Fruit fly (Drosophila melanogaster) Kc167 (cell line): ENCODE measurements around the gene CG34428.

Source experiments
- Myc ChIP-seq: fragments of >200 bp; optimal IDR thresholded peaks from 2 replicates; lab custom pipeline; 2017; ENCODE audit warnings: missing external identifiers
- Sin3A ChIP-seq: fragments of >200 bp; optimal IDR thresholded peaks from 2 replicates; lab custom pipeline; 2018; ENCODE audit warnings: missing external identifiers
- h ChIP-seq: fragments of >200 bp; optimal IDR thresholded peaks from 3 replicates; lab custom pipeline; 2018; ENCODE audit warnings: missing external identifiers
- insv ChIP-seq: fragments of >200 bp; optimal IDR thresholded peaks from 3 replicates; lab custom pipeline; 2018; ENCODE audit warnings: missing external identifiers
- psq ChIP-seq: fragments of >200 bp; optimal IDR thresholded peaks from 2 replicates; lab custom pipeline; 2017; ENCODE audit warnings: missing external identifiers
- ttk ChIP-seq: sonication (Bioruptor generic); optimal IDR thresholded peaks from 2 replicates; lab custom pipeline; 2017; ENCODE audit warnings: missing external identifiers

CG34428 gene

DNA sequence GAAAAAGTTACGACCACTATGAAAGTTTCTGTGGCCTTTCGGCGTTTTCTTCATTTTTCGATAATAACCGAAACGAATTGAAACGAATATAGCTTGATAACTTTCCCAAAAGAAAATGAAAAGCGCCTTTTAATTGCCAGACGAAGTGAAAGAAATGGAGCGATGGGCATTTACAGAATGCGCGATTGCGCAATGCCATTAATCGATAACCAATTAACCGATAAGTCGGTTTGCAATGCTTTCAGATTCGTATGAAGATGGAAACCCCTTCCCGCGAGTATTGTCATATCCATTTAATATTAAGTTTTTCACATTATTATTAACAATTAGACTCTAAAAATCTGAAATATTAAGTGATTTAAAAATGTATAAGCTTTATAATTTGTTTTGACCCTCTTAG is 34.2 kb upstream of the CG34428 start:
- TF ChIP-seq Myc (lab: Kevin White, UChicago): no peak
- TF ChIP-seq psq (lab: Kevin White, UChicago): no peak
- no peak for TF ChIP-seq ttk (lab: Kevin White, UChicago)
- TF ChIP-seq insv (lab: Kevin White, UChicago): no peak
- no peak for TF ChIP-seq h
- TF ChIP-seq Sin3A: no peak

DNA sequence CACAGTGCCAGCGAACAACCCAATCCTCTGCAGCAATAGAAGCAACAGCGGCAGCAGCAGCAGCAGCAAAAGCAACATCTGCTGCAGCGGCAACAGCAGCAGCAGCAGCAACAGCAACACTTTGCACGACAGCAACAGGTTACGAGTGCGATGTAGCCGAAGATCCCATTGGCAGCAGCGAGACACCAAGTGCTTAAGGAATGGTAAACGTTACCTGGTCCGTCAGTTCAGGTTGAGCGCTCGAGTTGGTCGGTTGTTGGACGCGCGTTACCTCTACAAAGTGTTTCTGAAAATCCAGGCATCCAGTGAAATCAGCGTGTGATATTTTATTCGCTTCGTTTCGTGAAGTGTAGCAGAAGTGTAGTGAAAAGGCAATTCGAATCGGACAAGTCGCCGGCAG is 32.8 kb upstream of the CG34428 start, which contains the start of gene CG17672:
CG17672 (plus strand) TSS at position 223 of the 400 bp plus-strand sequence.
- no peak for TF ChIP-seq Myc (lab: Kevin White, UChicago)
- no peak for TF ChIP-seq Sin3A
- no peak for TF ChIP-seq insv (lab: Kevin White, UChicago)
- no peak for TF ChIP-seq h
- no peak for TF ChIP-seq psq (lab: Kevin White, UChicago)
- TF ChIP-seq ttk (lab: Kevin White, UChicago): no peak

DNA sequence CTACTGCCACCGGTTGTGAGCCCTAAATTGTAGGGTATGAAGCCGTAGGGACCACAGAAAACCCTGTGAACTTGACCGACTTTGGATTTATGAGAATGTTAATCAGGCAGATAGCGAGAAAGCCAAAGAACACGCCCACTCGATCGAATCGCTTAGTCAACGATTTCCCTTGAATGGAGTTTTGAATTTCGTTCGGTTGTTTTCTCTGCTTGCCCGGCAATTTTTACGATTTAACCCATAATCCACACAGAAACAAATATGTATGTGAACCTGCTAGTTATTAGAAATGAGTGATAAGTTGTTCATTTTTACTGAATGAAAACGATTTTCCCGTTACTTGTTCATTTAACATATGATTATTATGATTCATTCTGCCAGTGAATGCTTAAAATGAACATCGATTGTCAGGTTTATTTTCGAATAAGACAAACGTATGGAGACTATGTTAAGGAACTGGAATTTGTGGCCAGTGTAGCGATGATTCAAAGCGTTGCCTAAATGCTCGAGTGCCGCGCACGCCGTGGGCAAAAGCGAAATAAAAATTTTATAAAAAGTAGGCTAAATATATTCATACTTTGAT is 31.4 kb upstream of the CG34428 start:
- TF ChIP-seq Myc (lab: Kevin White, UChicago): no peak
- TF ChIP-seq h: no peak
- TF ChIP-seq Sin3A: no peak
- TF ChIP-seq psq (lab: Kevin White, UChicago): no peak
- no peak for TF ChIP-seq ttk (lab: Kevin White, UChicago)
- TF ChIP-seq insv (lab: Kevin White, UChicago): no peak

- TF ChIP-seq Sin3A: no peak
- no peak for TF ChIP-seq Myc (lab: Kevin White, UChicago)
- TF ChIP-seq ttk (lab: Kevin White, UChicago): no peak
- TF ChIP-seq insv (lab: Kevin White, UChicago): no peak
- no peak for TF ChIP-seq h
- TF ChIP-seq psq (lab: Kevin White, UChicago): no peak
Observed at dm6 chr3L:13031326-13031725, 30.2 kb upstream of the CG34428 start.

DNA sequence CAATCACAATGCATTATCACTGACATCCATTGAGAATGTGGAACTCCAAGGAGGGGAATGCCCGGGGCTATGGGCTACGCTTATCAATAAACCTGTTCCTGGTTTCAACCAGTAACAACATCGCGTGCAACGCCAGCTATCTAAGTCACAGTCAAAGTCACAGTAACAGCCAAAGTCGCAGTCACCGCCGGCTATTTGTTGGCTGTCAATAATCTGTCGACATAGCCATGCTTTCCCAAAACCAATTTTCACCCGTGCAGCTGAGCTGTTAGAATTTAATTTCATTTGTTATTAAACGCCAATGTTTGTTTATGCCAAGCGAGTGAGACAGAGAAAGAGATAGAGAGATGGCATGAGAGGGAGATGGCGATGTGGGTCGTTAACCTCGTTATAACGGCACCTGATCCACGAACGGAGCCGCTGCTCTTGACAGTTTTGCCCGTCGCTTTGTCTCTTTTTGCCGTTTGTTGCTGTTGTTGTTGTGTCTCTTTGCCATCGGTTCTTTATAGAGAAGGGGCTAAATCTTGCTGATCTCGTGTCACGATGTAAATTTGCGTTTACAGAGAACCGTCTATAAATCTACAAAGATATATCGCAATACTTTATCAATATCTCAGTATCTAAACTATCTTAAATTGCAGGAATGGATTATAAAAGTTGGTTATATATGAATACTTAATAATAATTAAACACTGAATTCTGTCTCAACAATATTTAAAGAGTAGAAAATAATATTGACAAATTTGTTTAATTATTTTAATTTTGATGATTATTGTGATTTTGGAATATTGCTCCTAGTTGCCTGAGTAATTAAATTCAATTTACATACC is 29.3 kb upstream of the CG34428 start:
- TF ChIP-seq Myc (lab: Kevin White, UChicago) (no peak), insv (lab: Kevin White, UChicago) (no peak), Sin3A (no peak), psq (lab: Kevin White, UChicago) (no peak), ttk (lab: Kevin White, UChicago) (no peak), h (no peak)

dm6 chr3L:13032915-13033282 is 28.7 kb upstream of the CG34428 start:
- TF ChIP-seq ttk (lab: Kevin White, UChicago) (no peak), insv (lab: Kevin White, UChicago) (no peak), h (no peak), psq (lab: Kevin White, UChicago) (no peak), Myc (lab: Kevin White, UChicago) (no peak)

dm6 chr3L:13033361-13033760 is 28.2 kb upstream of the CG34428 start:
- TF ChIP-seq ttk (lab: Kevin White, UChicago) (no peak), insv (lab: Kevin White, UChicago) (no peak), h (no peak), Myc (lab: Kevin White, UChicago) (no peak), Sin3A (no peak), psq (lab: Kevin White, UChicago) (no peak)

dm6 chr3L:13036706-13037457 is 24.7 kb upstream of the CG34428 start, which contains the start of gene Srrm1:
Gene Srrm1, plus strand, starts transcription at chr3L:13036821.
- TF ChIP-seq Sin3A: no peak
- TF ChIP-seq psq (lab: Kevin White, UChicago): no peak
- TF ChIP-seq ttk (lab: Kevin White, UChicago): no peak
- no peak for TF ChIP-seq Myc (lab: Kevin White, UChicago)
- no peak for TF ChIP-seq h
- no peak for TF ChIP-seq insv (lab: Kevin White, UChicago)

dm6 chr3L:13040849-13041248 is 20.7 kb upstream of the CG34428 start:
- TF ChIP-seq Sin3A: no peak
- TF ChIP-seq Myc (lab: Kevin White, UChicago): no peak
- no peak for TF ChIP-seq psq (lab: Kevin White, UChicago)
- no peak for TF ChIP-seq h
- TF ChIP-seq ttk (lab: Kevin White, UChicago): no peak
- TF ChIP-seq insv (lab: Kevin White, UChicago): no peak

DNA sequence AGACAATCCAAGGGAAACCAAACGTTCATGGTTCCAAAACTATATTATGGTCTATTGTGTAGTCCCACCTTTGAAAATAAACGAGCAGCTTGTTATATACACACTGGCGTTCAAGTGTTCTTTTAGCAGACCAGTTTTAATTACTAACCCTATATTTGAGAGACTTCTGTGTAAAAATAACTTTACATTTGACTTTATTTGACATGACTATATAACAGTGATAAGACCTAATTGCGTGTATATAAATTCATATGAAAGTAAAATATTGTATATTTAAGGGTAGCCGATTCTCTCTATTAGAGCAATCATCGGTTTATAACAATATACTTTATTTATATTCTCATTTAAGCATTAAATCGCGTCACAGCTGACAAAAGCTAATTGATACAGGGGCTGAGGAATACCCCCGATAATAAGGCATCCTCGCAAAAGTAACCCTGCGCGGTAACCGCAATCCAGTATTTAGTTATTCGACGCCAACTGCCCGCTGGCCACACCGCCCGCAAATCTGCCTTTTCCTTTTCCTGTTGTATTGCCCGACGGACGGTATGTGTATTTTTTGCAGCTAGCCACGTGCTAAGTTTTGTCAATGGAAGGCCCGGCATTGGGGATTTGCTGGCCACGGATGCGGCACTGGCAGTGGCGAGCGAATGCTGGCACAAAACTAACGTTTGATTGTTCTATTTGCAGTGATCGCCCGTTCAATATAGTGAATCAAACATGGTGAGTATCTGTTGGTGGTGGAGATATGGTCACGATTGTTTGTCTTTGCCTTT is 20.1 kb upstream of the CG34428 start, which contains the start of gene RpS4:
RpS4 (plus strand) TSS at position 465 of the 776 bp plus-strand sequence.
- TF ChIP-seq Sin3A (no peak), ttk (lab: Kevin White, UChicago) (no peak), psq (lab: Kevin White, UChicago) (no peak), h (no peak), Myc (lab: Kevin White, UChicago) (no peak)

- TF ChIP-seq h: no peak
- TF ChIP-seq Myc (lab: Kevin White, UChicago): no peak
- no peak for TF ChIP-seq psq (lab: Kevin White, UChicago)
- no peak for TF ChIP-seq ttk (lab: Kevin White, UChicago)
Observed at dm6 chr3L:13044335-13044814, 17.2 kb upstream of the CG34428 start, which contains the start of gene Syx13. Gene Syx13, plus strand, starts transcription at chr3L:13044434.
